Fruit fly (Drosophila melanogaster) whole organism, larva: ENCODE results near the gene Osi10a.

ENCODE experiments used
- noc ChIP-seq: fragments of 200-800 bp; sonication (Bioruptor generic); optimal IDR thresholded peaks from 3 replicates; lab custom pipeline; 2019; ENCODE audit warnings: missing biosample characterization, mild to moderate bottlenecking, missing genetic modification characterization, moderate library complexity

The Osi10a gene

dm6 chr3R:6304947-6305346 lies 41.2 kb downstream of the Osi10a start, which contains the start of gene Osi16:
Gene Osi16, plus strand, starts transcription at chr3R:6305247.
- no peak for TF ChIP-seq noc (tag; lab: Kevin White, UChicago)

dm6 chr3R:6306584-6306983 lies 42.8 kb downstream of the Osi10a start, which contains the start of gene CG46026:
Gene CG46026, plus strand, starts transcription at chr3R:6306884.
- no peak for TF ChIP-seq noc (tag; lab: Kevin White, UChicago)

- TF ChIP-seq noc (tag; lab: Kevin White, UChicago) = no peak
Measured at dm6 chr3R:6309676-6310075, 45.9 kb downstream of the Osi10a start, which contains the start of gene CG31560. Gene CG31560, plus strand, starts transcription at chr3R:6309976.

DNA sequence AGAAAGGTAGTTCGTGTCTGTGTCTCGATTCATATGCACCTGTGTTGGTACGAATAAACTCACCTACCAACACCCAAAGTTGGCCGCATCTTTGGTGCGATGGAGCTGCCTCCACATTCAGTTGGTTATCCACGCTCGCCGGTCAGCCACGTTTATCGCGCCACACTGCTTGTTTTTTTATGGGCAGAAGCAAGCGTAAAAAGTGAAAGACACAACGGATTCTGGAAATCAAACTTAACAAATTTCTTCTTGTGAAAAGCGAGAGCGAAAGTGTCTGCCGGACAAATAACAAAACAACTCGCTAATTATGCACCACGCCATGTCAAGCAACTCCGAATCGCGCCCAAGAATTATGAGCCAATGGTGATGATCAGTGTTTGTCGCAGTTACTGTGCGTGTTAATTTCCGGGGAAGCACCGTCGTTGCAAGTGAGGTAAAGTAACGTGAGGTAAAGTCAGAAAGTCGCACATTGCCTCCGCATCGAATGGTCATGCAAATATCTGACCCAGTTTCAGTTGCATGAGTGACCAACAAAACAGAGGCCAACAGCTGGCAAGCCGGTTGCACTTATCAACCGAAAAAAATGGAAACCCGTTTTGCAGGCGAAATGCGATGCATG lies 48.0 kb downstream of the Osi10a start, which contains the start of gene Osi17:
TSS of gene Osi17 (plus strand) at position 132 of the 619 bp plus-strand sequence.
- no peak for TF ChIP-seq noc (tag; lab: Kevin White, UChicago)
